Worm (Caenorhabditis elegans): ENCODE measurements around the gene C14A6.12.

- no peak for TF ChIP-seq nhr-28 (tag; optimal IDR thresholded peaks at IDR 0.05)
- TF ChIP-seq zag-1 (tag; optimal IDR thresholded peaks at IDR 0.05), result no peak
- no peak for TF ChIP-seq fkh-10 (GFP tag; optimal IDR thresholded peaks at IDR 0.05)
- no peak for TF ChIP-seq eor-1 (tag; optimal IDR thresholded peaks at IDR 0.05)
- TF ChIP-seq nhr-76 (tag; optimal IDR thresholded peaks at IDR 0.05), result no peak
- no peak for TF ChIP-seq fos-1 (tag; optimal IDR thresholded peaks at IDR 0.05)
- no peak for TF ChIP-seq nhr-77 (tag; optimal IDR thresholded peaks at IDR 0.05)
- no peak for TF ChIP-seq skn-1 (tag; optimal IDR thresholded peaks at IDR 0.05)
Observed at ce11 chrV:18189181-18189580, 26.7 kb upstream of the C14A6.12 start, which contains the start of gene clec-246.

Measured in whole organism, L3 larva.